Worm (Caenorhabditis elegans) whole organism, early embryonic: ENCODE data around the gene srx-33.

ENCODE experiments used
- aly-1 ChIP-seq: sonication (generic microtip); optimal IDR thresholded peaks from 2 replicates; lab custom pipeline; 2016; ENCODE audit warnings: missing genetic modification characterization, missing compliant biosample characterization
- ama-1 ChIP-seq: fragments of 150-350 bp; optimal IDR thresholded peaks from 2 replicates; lab custom pipeline; 2014
- ceh-13 ChIP-seq: fragments of 200-800 bp; sonication (Bioruptor generic); optimal IDR thresholded peaks from 2 replicates; lab custom pipeline; 2018; ENCODE audit warnings: mild to moderate bottlenecking, missing genetic modification characterization, missing compliant biosample characterization
- hmg-4 ChIP-seq: fragments of 200-800 bp; sonication (Bioruptor generic); optimal IDR thresholded peaks from 2 replicates; lab custom pipeline; 2018; ENCODE audit warnings: mild to moderate bottlenecking, missing genetic modification characterization, missing compliant biosample characterization
- hnd-1 ChIP-seq: sonication (generic microtip); optimal IDR thresholded peaks from 2 replicates; lab custom pipeline; 2016; ENCODE audit warnings: missing genetic modification characterization, missing compliant biosample characterization
- tbx-37 ChIP-seq: fragments of 200-800 bp; sonication (Bioruptor generic); conservative IDR thresholded peaks from 2 replicates; pipeline ENCODE4 v1.3.6; 2022; ENCODE audit warnings: missing genetic modification reagents, missing genetic modification characterization, missing compliant biosample characterization
- tra-4 ChIP-seq: sonication (generic microtip); optimal IDR thresholded peaks from 2 replicates; lab custom pipeline; 2017; ENCODE audit warnings: missing genetic modification characterization, missing compliant biosample characterization

DNA sequence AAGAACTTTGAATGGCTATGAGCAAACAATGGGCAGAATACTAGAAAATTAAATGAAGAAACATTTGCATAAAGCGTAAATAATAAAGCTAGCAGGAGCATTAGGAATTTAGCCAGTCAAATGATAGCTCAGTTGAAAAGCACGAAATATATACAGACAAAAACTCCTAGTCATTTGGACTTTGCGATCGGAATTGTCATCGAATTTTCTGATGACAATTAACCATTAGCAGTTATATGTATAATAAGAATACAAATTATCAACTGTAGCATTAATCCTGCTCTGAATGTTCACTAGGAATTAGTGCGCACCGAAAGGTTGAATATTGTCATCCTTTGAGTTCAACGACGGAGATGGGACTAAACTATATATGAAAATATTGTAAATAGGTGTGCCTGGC lies 28.7 kb upstream of the srx-33 start, which contains the start of gene ugt-38:
- TF ChIP-seq ama-1 = no peak
- TF ChIP-seq hnd-1 = no peak
- TF ChIP-seq hmg-4 (GFP tag; lab: Kevin White, UChicago) = no peak
- TF ChIP-seq ceh-13 = no peak
- TF ChIP-seq aly-1 (tag; lab: Kevin White, UChicago) = no peak
- no peak for TF ChIP-seq tbx-37 (GFP tag; lab: Robert Waterston, UW)
- no peak for TF ChIP-seq tra-4 (tag; lab: Kevin White, UChicago)
